Worm (Caenorhabditis elegans) whole organism, L4 larva: ENCODE measurements around the gene srx-9.

ENCODE experiments used
- daf-8 ChIP-seq: fragments of 200-800 bp; sonication (Bioruptor generic); IDR thresholded peaks from 2 replicates; pipeline ENCODE4 v1.3.6; 2022; ENCODE audit warnings: missing genetic modification characterization, missing compliant biosample characterization
- egl-27 ChIP-seq: sonication (generic microtip); optimal IDR thresholded peaks from 3 replicates; lab custom pipeline; 2017; ENCODE audit warnings: missing biosample characterization, missing genetic modification reagents, missing genetic modification characterization
- hmg-1.1 ChIP-seq: fragments of 200-800 bp; sonication (Bioruptor generic); IDR thresholded peaks from 2 replicates; pipeline ENCODE4 v1.3.6; 2022; ENCODE audit warnings: missing genetic modification reagents, missing genetic modification characterization, missing compliant biosample characterization
- nhr-11 ChIP-seq: fragments of 150-350 bp; optimal IDR thresholded peaks from 2 replicates; lab custom pipeline; 2014; ENCODE audit warnings: missing biosample characterization, missing genetic modification characterization
- pha-4 ChIP-seq, 2 experiments: fragments of 150-350 bp in 1 of 2; fragments of 200-800 bp in 1 of 2; sonication (Bioruptor generic) in 1 of 2; IDR thresholded peaks in 1 of 2; optimal IDR thresholded peaks in 1 of 2; 2 replicates each; pipeline versions ENCODE4 v1.3.6 to Lab custom; 2014 to 2022; ENCODE audit warnings: missing genetic modification characterization in 2 of 2, missing genetic modification reagents in 2 of 2, missing biosample characterization in 1 of 2, missing compliant biosample characterization in 1 of 2
- unc-130 ChIP-seq: sonication (generic microtip); optimal IDR thresholded peaks from 2 replicates; lab custom pipeline; 2016; ENCODE audit warnings: missing genetic modification reagents, missing genetic modification characterization, missing compliant biosample characterization
- unc-62 ChIP-seq, 3 experiments: fragments of 150-350 bp in 1 of 3; sonication (generic microtip); optimal IDR thresholded peaks in 2 of 3; peaks in 1 of 3; 1 replicate in 1 of 3; 2 replicates in 2 of 3; lab custom pipeline; 2014 to 2017; ENCODE audit warnings: missing biosample characterization in 3 of 3, missing genetic modification characterization in 3 of 3, missing genetic modification reagents in 3 of 3, missing genotype in 1 of 3
- zip-11 ChIP-seq: fragments of 200-800 bp; sonication (Bioruptor generic); IDR thresholded peaks from 2 replicates; pipeline ENCODE4 v1.3.6; 2022; ENCODE audit warnings: missing genetic modification characterization, missing compliant biosample characterization
- ztf-7 ChIP-seq: fragments of 150-350 bp; optimal IDR thresholded peaks from 2 replicates; lab custom pipeline; 2014; ENCODE audit warnings: missing biosample characterization, missing genetic modification characterization

ce11 chrV:7409599-7409998 lies 14.3 kb upstream of the srx-9 start, which contains the start of gene R13D7.2:
- TF ChIP-seq zip-11 (GFP tag; lab: Robert Waterston, UW) (no peak), ztf-7 (tag; lab: Kevin White, UChicago) (no peak), nhr-11 (tag; lab: Kevin White, UChicago) (no peak), egl-27 (tag; lab: Kevin White, UChicago) (no peak), unc-130 (GFP tag; lab: Kevin White, UChicago) (no peak), unc-62 (GFP tag; optimal IDR thresholded peaks at IDR 0.05 in 1 of 2; lab: Kevin White, UChicago) (no peak), unc-62 (tag; optimal IDR thresholded peaks at IDR 0.05; lab: Kevin White, UChicago) (no peak), pha-4 (GFP tag; IDR thresholded peaks at IDR 0.05; lab: Robert Waterston, UW) (no peak), pha-4 (tag; optimal IDR thresholded peaks at IDR 0.05; lab: Kevin White, UChicago) (no peak), hmg-1.1 (GFP tag; lab: Robert Waterston, UW) (no peak), daf-8 (GFP tag; lab: Robert Waterston, UW) (no peak)
